Worm (Caenorhabditis elegans): Measurements from ENCODE around the gene clc-4.

- TF ChIP-seq pqm-1 (tag; optimal IDR thresholded peaks at IDR 0.05) (no peak), nhr-111 (GFP tag; optimal IDR thresholded peaks at IDR 0.05) (no peak), daf-19 (GFP tag; conservative IDR thresholded peaks at IDR 0.05) (no peak), mdt-29 (GFP tag; IDR thresholded peaks at IDR 0.05) (no peak), lin-13 (GFP tag; optimal IDR thresholded peaks at IDR 0.05) (no peak), snpc-4 (tag; optimal IDR thresholded peaks at IDR 0.05) (no peak), ZK337.2 (GFP tag; IDR thresholded peaks at IDR 0.05) (no peak), fos-1 (tag; optimal IDR thresholded peaks at IDR 0.05) (no peak), lsy-2 (tag; optimal IDR thresholded peaks at IDR 0.05) (peak in 1 of 2 experiments; percentile 46), jun-1 (tag; optimal IDR thresholded peaks at IDR 0.05) (no peak), daf-16 (GFP tag; optimal IDR thresholded peaks at IDR 0.05) (no peak), daf-16 (tag; optimal IDR thresholded peaks at IDR 0.05) (peak; percentile 15)
These were observed 11.0 kb downstream of the clc-4 start for ce11 chrX:10772763-10773162.

Data from whole organism, L4 larva.